Worm (Caenorhabditis elegans): ENCODE results near the gene ins-9.

DNA sequence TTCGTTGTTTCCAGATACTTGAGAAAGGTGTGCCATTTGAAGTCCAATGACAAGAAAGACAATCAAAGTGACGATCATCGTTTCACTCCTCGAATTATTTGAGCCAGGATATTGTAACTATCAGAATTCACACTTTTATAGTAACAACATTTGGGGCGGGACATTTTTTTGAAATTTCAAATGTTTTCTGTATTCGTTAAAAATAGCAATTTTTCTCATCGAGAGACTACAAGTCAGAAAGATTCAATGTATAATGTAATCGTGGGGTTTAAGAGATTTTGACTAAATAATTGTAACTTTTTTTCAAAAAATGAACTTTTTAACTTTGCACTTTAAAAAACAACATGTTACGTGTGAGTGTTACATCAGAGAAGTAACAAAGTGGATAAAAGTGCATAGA lies at the start of gene ins-9:
- TF ChIP-seq dao-5 (tag; optimal IDR thresholded peaks at IDR 0.05), result no peak
- no peak for TF ChIP-seq him-1 (tag; optimal IDR thresholded peaks at IDR 0.05)

Measured in whole organism, L4/young adult.